Worm (Caenorhabditis elegans) whole organism, late embryonic: ENCODE measurements around the gene aipl-1.

ENCODE experiments used
- ama-1 ChIP-seq: fragments of 150-350 bp; optimal IDR thresholded peaks from 2 replicates; lab custom pipeline; 2014
- ceh-24 ChIP-seq: sonication (generic microtip); optimal IDR thresholded peaks from 2 replicates; lab custom pipeline; 2016; ENCODE audit warnings: mild to moderate bottlenecking, missing genetic modification characterization, missing compliant biosample characterization
- dmd-4 ChIP-seq: sonication (generic microtip); optimal IDR thresholded peaks from 2 replicates; lab custom pipeline; 2016; ENCODE audit warnings: borderline replicate concordance, missing genetic modification characterization, missing compliant biosample characterization
- elt-2 ChIP-seq: sonication (generic microtip); optimal IDR thresholded peaks from 2 replicates; lab custom pipeline; 2016; ENCODE audit warnings: missing genetic modification reagents, missing genetic modification characterization, missing compliant biosample characterization
- fkh-10 ChIP-seq: fragments of 150-350 bp; optimal IDR thresholded peaks from 2 replicates; lab custom pipeline; 2014; ENCODE audit warnings: missing biosample characterization, missing genetic modification reagents, missing genetic modification characterization
- odd-2 ChIP-seq: sonication (generic microtip); optimal IDR thresholded peaks from 2 replicates; lab custom pipeline; 2017; ENCODE audit warnings: antibody characterized with exemption, mild to moderate bottlenecking, missing genetic modification characterization, missing compliant biosample characterization
- pha-4 ChIP-seq: fragments of 150-350 bp; optimal IDR thresholded peaks from 2 replicates; lab custom pipeline; 2018; ENCODE audit warnings: missing biosample characterization, missing genetic modification reagents, missing genetic modification characterization
- tbx-2 ChIP-seq: sonication (generic microtip); optimal IDR thresholded peaks from 2 replicates; lab custom pipeline; 2016; ENCODE audit warnings: missing genetic modification characterization, missing compliant biosample characterization
- ttx-3 ChIP-seq: sonication (generic microtip); optimal IDR thresholded peaks from 2 replicates; lab custom pipeline; 2016; ENCODE audit warnings: missing genetic modification reagents, missing genetic modification characterization, missing compliant biosample characterization
- unc-42 ChIP-seq: sonication (generic microtip); optimal IDR thresholded peaks from 2 replicates; lab custom pipeline; 2016; ENCODE audit warnings: missing genotype, missing genetic modification characterization, missing compliant biosample characterization

ce11 chrV:15150661-15151060 lies 14.1 kb upstream of the aipl-1 start, which contains the start of gene T09F5.2:
- TF ChIP-seq dmd-4 (tag; lab: Kevin White, UChicago): no peak
- no peak for TF ChIP-seq ceh-24 (tag; lab: Kevin White, UChicago)
- TF ChIP-seq elt-2 (tag; lab: Kevin White, UChicago): no peak
- no peak for TF ChIP-seq odd-2
- TF ChIP-seq unc-42 (tag; lab: Kevin White, UChicago): no peak
- no peak for TF ChIP-seq pha-4
- no peak for TF ChIP-seq fkh-10 (GFP tag; lab: Kevin White, UChicago)
- no peak for TF ChIP-seq tbx-2 (tag; lab: Kevin White, UChicago)
- no peak for TF ChIP-seq ama-1
- no peak for TF ChIP-seq ttx-3 (tag; lab: Kevin White, UChicago)
